Fruit fly (Drosophila melanogaster) whole organism, embryonic: ENCODE results near the gene Cap-D3.

Experiments used
- Asciz ChIP-seq: fragments of 200-800 bp; sonication (Bioruptor generic); optimal IDR thresholded peaks from 2 replicates; lab custom pipeline; 2017; ENCODE audit warnings: missing biosample characterization, mild to moderate bottlenecking, missing genetic modification characterization, missing genetic modification reagents
- Atf3 ChIP-seq: fragments of 200-800 bp; sonication (Bioruptor generic); optimal IDR thresholded peaks from 3 replicates; lab custom pipeline; 2016; ENCODE audit warnings: missing biosample characterization, missing genetic modification characterization
- BtbVII ChIP-seq: fragments of 200-800 bp; sonication (Bioruptor generic); optimal IDR thresholded peaks from 3 replicates; lab custom pipeline; 2017; ENCODE audit warnings: missing biosample characterization, mild to moderate bottlenecking, missing genetic modification characterization
- CG11093 ChIP-seq: fragments of 200-800 bp; sonication (Bioruptor generic); IDR thresholded peaks from 3 replicates; pipeline ENCODE4 v1.3.6; 2022; ENCODE audit warnings: missing biosample characterization, missing genetic modification characterization
- CG12071 ChIP-seq: fragments of 200-800 bp; sonication (Bioruptor generic); optimal IDR thresholded peaks from 3 replicates; lab custom pipeline; 2018; ENCODE audit warnings: missing biosample characterization, mild to moderate bottlenecking, missing genetic modification characterization
- CG12219 ChIP-seq: fragments of 200-800 bp; sonication (Bioruptor generic); optimal IDR thresholded peaks from 3 replicates; lab custom pipeline; 2018; ENCODE audit warnings: missing biosample characterization, mild to moderate bottlenecking, missing genetic modification characterization
- CG14667 ChIP-seq: fragments of 200-800 bp; sonication (Bioruptor generic); IDR thresholded peaks from 2 replicates; pipeline ENCODE4 v1.3.6; 2022; ENCODE audit warnings: missing biosample characterization, missing genetic modification characterization
- CG15011 ChIP-seq: fragments of 200-800 bp; sonication (Bioruptor generic); optimal IDR thresholded peaks from 3 replicates; lab custom pipeline; 2018; ENCODE audit warnings: missing biosample characterization, mild to moderate bottlenecking, missing genetic modification characterization
- CG1602 ChIP-seq: fragments of 200-800 bp; sonication (Bioruptor generic); optimal IDR thresholded peaks from 3 replicates; lab custom pipeline; 2016; ENCODE audit warnings: missing biosample characterization, missing genetic modification characterization
- CG1603 ChIP-seq: fragments of 200-800 bp; sonication (Bioruptor generic); optimal IDR thresholded peaks from 2 replicates; lab custom pipeline; 2019; ENCODE audit warnings: missing biosample characterization, mild to moderate bottlenecking, missing genetic modification characterization, moderate library complexity
- CG17359 ChIP-seq: fragments of 200-800 bp; sonication (Bioruptor generic); optimal IDR thresholded peaks from 3 replicates; lab custom pipeline; 2018; ENCODE audit warnings: missing biosample characterization, mild to moderate bottlenecking, missing genetic modification characterization, moderate library complexity
- CG17829 ChIP-seq: fragments of 200-800 bp; optimal IDR thresholded peaks from 2 replicates; lab custom pipeline; 2019; ENCODE audit warnings: missing biosample characterization, mild to moderate bottlenecking, missing genetic modification characterization, moderate library complexity
- CG17912 ChIP-seq: fragments of 200-800 bp; sonication (Bioruptor generic); optimal IDR thresholded peaks from 2 replicates; lab custom pipeline; 2018; ENCODE audit warnings: missing biosample characterization, mild to moderate bottlenecking, missing genetic modification characterization
- CG18476 ChIP-seq: fragments of 200-800 bp; sonication (Bioruptor generic); optimal IDR thresholded peaks from 2 replicates; lab custom pipeline; 2016; ENCODE audit warnings: missing biosample characterization, mild to moderate bottlenecking, missing genetic modification characterization
- CG3407 ChIP-seq: fragments of 200-800 bp; sonication (Bioruptor generic); optimal IDR thresholded peaks from 2 replicates; lab custom pipeline; 2018; ENCODE audit warnings: missing biosample characterization, mild to moderate bottlenecking, missing genetic modification characterization
- CG34376 ChIP-seq: fragments of 200-800 bp; sonication (Bioruptor generic); optimal IDR thresholded peaks from 2 replicates; lab custom pipeline; 2018; ENCODE audit warnings: missing biosample characterization, mild to moderate bottlenecking, missing genetic modification characterization
- CG4820 ChIP-seq: fragments of 200-800 bp; sonication (Bioruptor generic); optimal IDR thresholded peaks from 3 replicates; lab custom pipeline; 2016; ENCODE audit warnings: missing biosample characterization, missing genetic modification characterization
- CG5180 ChIP-seq: fragments of 200-800 bp; sonication (Bioruptor generic); optimal IDR thresholded peaks from 3 replicates; lab custom pipeline; 2017; ENCODE audit warnings: missing biosample characterization, missing genetic modification characterization, mild to moderate bottlenecking, moderate library complexity, missing genetic modification reagents
- CG6854 ChIP-seq: fragments of 200-800 bp; sonication (Bioruptor generic); optimal IDR thresholded peaks from 3 replicates; lab custom pipeline; 2017; ENCODE audit warnings: missing biosample characterization, mild to moderate bottlenecking, missing genetic modification characterization
- CG8281 ChIP-seq: fragments of 200-800 bp; sonication (Bioruptor generic); optimal IDR thresholded peaks from 2 replicates; lab custom pipeline; 2018; ENCODE audit warnings: missing biosample characterization, mild to moderate bottlenecking, missing genetic modification characterization, moderate library complexity
- CG9797 ChIP-seq: fragments of 200-800 bp; sonication (Bioruptor generic); optimal IDR thresholded peaks from 3 replicates; lab custom pipeline; 2018; ENCODE audit warnings: missing biosample characterization, mild to moderate bottlenecking, missing genetic modification characterization
- Camta ChIP-seq: fragments of 200-800 bp; sonication (Bioruptor generic); optimal IDR thresholded peaks from 2 replicates; lab custom pipeline; 2016; ENCODE audit warnings: missing biosample characterization, missing genetic modification characterization
- CkIIα-i1 ChIP-seq: fragments of 200-800 bp; sonication (Bioruptor generic); IDR thresholded peaks from 2 replicates; pipeline ENCODE4 v1.3.6; 2022; ENCODE audit warnings: missing biosample characterization, missing genetic modification characterization
- CoRest ChIP-seq: fragments of 200-800 bp; sonication (Bioruptor generic); optimal IDR thresholded peaks from 3 replicates; lab custom pipeline; 2018; ENCODE audit warnings: missing biosample characterization, mild to moderate bottlenecking, missing genetic modification characterization, moderate library complexity
- CrebB ChIP-seq: fragments of 200-800 bp; sonication (Bioruptor generic); optimal IDR thresholded peaks from 3 replicates; lab custom pipeline; 2018; ENCODE audit warnings: missing biosample characterization, mild to moderate bottlenecking, missing genetic modification characterization
- Dfd ChIP-seq, 2 experiments: fragments of >200 bp; optimal IDR thresholded peaks; 2 replicates each; lab custom pipeline; 2017; ENCODE audit warnings: missing biosample characterization in 2 of 2, missing genetic modification characterization in 2 of 2
- H15 ChIP-seq: fragments of 200-800 bp; sonication (Bioruptor generic); IDR thresholded peaks from 3 replicates; pipeline ENCODE4 v1.3.6; 2022; ENCODE audit warnings: missing biosample characterization, missing genetic modification characterization
- HLH4C ChIP-seq: fragments of 200-800 bp; sonication (Bioruptor generic); IDR thresholded peaks from 3 replicates; pipeline ENCODE4 v1.3.6; 2022; ENCODE audit warnings: missing biosample characterization, missing genetic modification characterization; ENCODE audit not compliant: partially characterized antibody
- HmgZ ChIP-seq: fragments of 200-800 bp; sonication (Bioruptor generic); optimal IDR thresholded peaks from 2 replicates; lab custom pipeline; 2018; ENCODE audit warnings: missing biosample characterization, mild to moderate bottlenecking, missing genetic modification characterization
- Hr39 ChIP-seq: fragments of >200 bp; optimal IDR thresholded peaks from 2 replicates; lab custom pipeline; 2017
- aop ChIP-seq: fragments of 200-800 bp; sonication (Bioruptor generic); IDR thresholded peaks from 2 replicates; pipeline ENCODE4 v1.3.6; 2022; ENCODE audit warnings: missing biosample characterization, missing genetic modification characterization
- chif ChIP-seq, 2 experiments: fragments of 200-800 bp; sonication (Bioruptor generic); optimal IDR thresholded peaks; 3 replicates each; lab custom pipeline; 2016; ENCODE audit warnings: missing biosample characterization in 2 of 2, missing genetic modification characterization in 2 of 2
- dpn ChIP-seq, 2 experiments: fragments of 200-800 bp; sonication (Bioruptor generic); optimal IDR thresholded peaks; 3 replicates each; lab custom pipeline; 2016; ENCODE audit warnings: missing biosample characterization in 2 of 2, missing genetic modification characterization in 2 of 2
- exex ChIP-seq: fragments of 200-800 bp; sonication (Bioruptor generic); optimal IDR thresholded peaks from 4 replicates; lab custom pipeline; 2018; ENCODE audit warnings: missing biosample characterization, mild to moderate bottlenecking, missing genetic modification characterization, moderate library complexity
- fd96Cb ChIP-seq: fragments of 200-800 bp; sonication (Bioruptor generic); optimal IDR thresholded peaks from 2 replicates; lab custom pipeline; 2018; ENCODE audit warnings: missing biosample characterization, mild to moderate bottlenecking, missing genetic modification characterization, moderate library complexity
- gem ChIP-seq: fragments of 200-800 bp; sonication (Bioruptor generic); optimal IDR thresholded peaks from 2 replicates; lab custom pipeline; 2019; ENCODE audit warnings: missing biosample characterization, mild to moderate bottlenecking, missing genetic modification characterization, moderate library complexity
- gsb-n ChIP-seq: fragments of 200-800 bp; sonication (Bioruptor generic); optimal IDR thresholded peaks from 3 replicates; lab custom pipeline; 2018; ENCODE audit warnings: missing biosample characterization, mild to moderate bottlenecking, missing genetic modification characterization
- hth ChIP-seq: fragments of >200 bp; optimal IDR thresholded peaks from 2 replicates; lab custom pipeline; 2017; ENCODE audit warnings: inconsistent platforms
- lilli ChIP-seq: fragments of 200-800 bp; sonication (Bioruptor generic); optimal IDR thresholded peaks from 3 replicates; lab custom pipeline; 2016; ENCODE audit warnings: missing biosample characterization, missing genetic modification characterization
- lola ChIP-seq, 3 experiments: fragments of >200 bp in 2 of 3; fragments of 200-800 bp in 1 of 3; sonication (Bioruptor generic) in 1 of 3; optimal IDR thresholded peaks; 2 replicates each; lab custom pipeline; 2017 to 2019; ENCODE audit warnings: missing biosample characterization in 3 of 3, missing genetic modification characterization in 3 of 3, mild to moderate bottlenecking in 1 of 3, moderate library complexity in 1 of 3
- mirr ChIP-seq: fragments of 200-800 bp; sonication (Bioruptor generic); optimal IDR thresholded peaks from 3 replicates; lab custom pipeline; 2018; ENCODE audit warnings: missing biosample characterization, mild to moderate bottlenecking, missing genetic modification characterization
- nau ChIP-seq: fragments of 200-800 bp; sonication (Bioruptor generic); optimal IDR thresholded peaks from 3 replicates; lab custom pipeline; 2017; ENCODE audit warnings: missing biosample characterization, mild to moderate bottlenecking, missing genetic modification characterization, missing genetic modification reagents
- pan ChIP-seq, 4 experiments: fragments of >200 bp in 3 of 4; fragments of 200-800 bp in 1 of 4; sonication (Bioruptor generic) in 1 of 4; optimal IDR thresholded peaks in 3 of 4; IDR thresholded peaks in 1 of 4; 2 replicates each; pipeline versions ENCODE4 v1.3.6 to Lab custom; 2017 to 2022; ENCODE audit warnings: missing biosample characterization in 2 of 4, missing genetic modification characterization in 2 of 4, mixed read lengths in 1 of 4
- pfk ChIP-seq: fragments of 200-800 bp; sonication (Bioruptor generic); optimal IDR thresholded peaks from 2 replicates; lab custom pipeline; 2018; ENCODE audit warnings: missing biosample characterization, mild to moderate bottlenecking, missing genetic modification characterization, moderate library complexity
- psq ChIP-seq: fragments of 200-800 bp; sonication (Bioruptor generic); optimal IDR thresholded peaks from 2 replicates; lab custom pipeline; 2017; ENCODE audit warnings: missing biosample characterization, missing genetic modification characterization
- row ChIP-seq: fragments of 200-800 bp; sonication (Bioruptor generic); IDR thresholded peaks from 3 replicates; pipeline ENCODE4 v1.3.6; 2022; ENCODE audit warnings: missing biosample characterization, missing genetic modification characterization
- sc ChIP-seq, 3 experiments: fragments of >200 bp in 2 of 3; fragments of 200-800 bp in 1 of 3; sonication (Bioruptor generic) in 1 of 3; optimal IDR thresholded peaks; 2 replicates in 2 of 3; 3 replicates in 1 of 3; lab custom pipeline; 2017; ENCODE audit warnings: mild to moderate bottlenecking in 1 of 3, missing biosample characterization in 1 of 3, missing genetic modification characterization in 1 of 3, missing genetic modification reagents in 1 of 3
- z ChIP-seq: fragments of 200-800 bp; sonication (Bioruptor generic); IDR thresholded peaks from 3 replicates; pipeline ENCODE4 v1.3.6; 2022; ENCODE audit warnings: missing biosample characterization, missing genetic modification characterization
- zen2 ChIP-seq: fragments of 200-800 bp; sonication (Bioruptor generic); IDR thresholded peaks from 3 replicates; pipeline ENCODE4 v1.3.6; 2022; ENCODE audit warnings: missing biosample characterization, missing genetic modification characterization; ENCODE audit not compliant: partially characterized antibody

Gene Cap-D3

DNA sequence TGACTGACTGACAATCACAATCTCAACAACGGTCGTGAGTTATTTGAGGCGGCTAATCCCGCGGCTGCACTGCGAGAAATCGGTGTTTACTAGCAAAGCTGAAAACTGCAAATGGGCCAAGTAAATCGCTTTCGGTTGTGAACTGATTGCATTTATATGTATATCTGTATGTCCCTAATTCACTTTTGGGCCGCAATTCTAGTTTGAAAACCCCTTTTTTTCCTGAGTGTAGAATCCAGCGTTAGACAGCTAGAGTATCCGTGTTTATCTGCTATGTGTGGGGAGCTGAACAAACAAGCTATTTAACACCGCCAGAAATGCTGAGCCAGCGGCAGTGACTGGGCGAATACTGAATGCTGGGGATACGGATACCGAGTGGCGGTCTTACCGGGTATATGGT lies 49.0 kb upstream of the Cap-D3 start (continued):
- no peak for TF ChIP-seq hth (lab: Kevin White, UChicago)
- peak; percentile 65 for TF ChIP-seq CG5180 (GFP tag; lab: Kevin White, UChicago)
- no peak for TF ChIP-seq Asciz (GFP tag; lab: Kevin White, UChicago)
- TF ChIP-seq CG4820, result peak; percentile 73
- TF ChIP-seq z (GFP tag; lab: Robert Waterston, UW), result peak; percentile 64; the same call in 2 of the 3 replicates
- TF ChIP-seq chif (GFP tag; optimal IDR thresholded peaks at IDR 0.05; lab: Kevin White, UChicago), result peak; percentile 93 to 94
- peak; percentile 61 for TF ChIP-seq CrebB
- peak; percentile 92 for TF ChIP-seq Camta
- peak; percentile 39 for TF ChIP-seq nau (GFP tag; lab: Kevin White, UChicago)
- peak; percentile 93 for TF ChIP-seq gem
- peak; percentile 15 for TF ChIP-seq CG18476 (GFP tag; lab: Kevin White, UChicago)
- TF ChIP-seq CG17829 (tag; lab: Kevin White, UChicago), result peak; percentile 83
- TF ChIP-seq CG15011 (GFP tag; lab: Kevin White, UChicago), result peak; percentile 36
- TF ChIP-seq CG9797 (GFP tag; lab: Kevin White, UChicago), result peak; percentile 3
- peak; percentile 88 for TF ChIP-seq CG12219 (GFP tag; lab: Kevin White, UChicago)
- TF ChIP-seq CG1603, result peak; percentile 96
- TF ChIP-seq mirr (GFP tag; lab: Kevin White, UChicago), result no peak
- TF ChIP-seq HLH4C (GFP tag; lab: Robert Waterston, UW), result no peak
- TF ChIP-seq CG1602, result peak; percentile 90
- TF ChIP-seq Dfd (GFP tag; optimal IDR thresholded peaks at IDR 0.05; lab: Kevin White, UChicago), result no peak
- peak; percentile 91 for TF ChIP-seq row (GFP tag; lab: Robert Waterston, UW)
- TF ChIP-seq Hr39 (lab: Kevin White, UChicago), result no peak
- peak; percentile 45 for TF ChIP-seq psq
- peak; percentile 84 for TF ChIP-seq CG3407 (GFP tag; lab: Kevin White, UChicago)
- peak; percentile 84 for TF ChIP-seq fd96Cb (tag; lab: Kevin White, UChicago)
- peak; percentile 91 for TF ChIP-seq Atf3
- TF ChIP-seq CG12071 (GFP tag; lab: Kevin White, UChicago), result peak; percentile 56
- peak; percentile 28 for TF ChIP-seq BtbVII
- peak; percentile 89 for TF ChIP-seq lilli (GFP tag; lab: Kevin White, UChicago)
- peak; percentile 73 for TF ChIP-seq CG14667 (GFP tag; lab: Robert Waterston, UW)
- peak; percentile 74 for TF ChIP-seq CG11093 (GFP tag; lab: Robert Waterston, UW)
- TF ChIP-seq lola (GFP tag; optimal IDR thresholded peaks at IDR 0.05; lab: Kevin White, UChicago), result peak in 1 of 3 experiments; percentile 92
- TF ChIP-seq pan (optimal IDR thresholded peaks at IDR 0.05; lab: Kevin White, UChicago), result no peak
- TF ChIP-seq pan (GFP tag; optimal IDR thresholded peaks at IDR 0.05 in 1 of 2, IDR thresholded peaks at IDR 0.05 in 1 of 2), result peak in 1 of 2 experiments; percentile 68
- no peak for TF ChIP-seq sc (optimal IDR thresholded peaks at IDR 0.05; lab: Kevin White, UChicago)
- peak; percentile 81 for TF ChIP-seq sc (GFP tag; optimal IDR thresholded peaks at IDR 0.05; lab: Kevin White, UChicago)
- TF ChIP-seq pfk (GFP tag; lab: Kevin White, UChicago), result no peak
- peak; percentile 82; the same call in 2 of the 3 replicates for TF ChIP-seq H15 (GFP tag; lab: Robert Waterston, UW)
- peak; percentile 83 to 85 for TF ChIP-seq dpn (GFP tag; optimal IDR thresholded peaks at IDR 0.05; lab: Kevin White, UChicago)
- peak; percentile 70 for TF ChIP-seq HmgZ (tag; lab: Kevin White, UChicago)
- no peak for TF ChIP-seq CG6854 (GFP tag; lab: Kevin White, UChicago)
- TF ChIP-seq CG8281, result peak; percentile 25
- TF ChIP-seq CkIIα-i1, result no peak
- 0 out of 2 replicates have a peak, but pooled peaks have one; percentile 39 for TF ChIP-seq aop (GFP tag; lab: Robert Waterston, UW)
- TF ChIP-seq CoRest (tag; lab: Kevin White, UChicago), result peak; percentile 81
- TF ChIP-seq zen2 (GFP tag; lab: Robert Waterston, UW), result no peak
- TF ChIP-seq gsb-n, result peak; percentile 82
- TF ChIP-seq CG34376 (GFP tag; lab: Kevin White, UChicago), result no peak
- TF ChIP-seq exex (tag; lab: Kevin White, UChicago), result no peak
- peak; percentile 68 for TF ChIP-seq CG17359 (tag; lab: Kevin White, UChicago)
- no peak for TF ChIP-seq CG17912
